Fruit fly (Drosophila melanogaster) whole organism, prepupa: ENCODE measurements around the gene CG14852.

ENCODE experiments used
- CG6854 ChIP-seq: fragments of 200-800 bp; sonication (Bioruptor generic); optimal IDR thresholded peaks from 2 replicates; lab custom pipeline; 2017; ENCODE audit warnings: missing biosample characterization, mild to moderate bottlenecking, missing genetic modification characterization
- Eip75B ChIP-seq: fragments of 200-800 bp; sonication (Bioruptor generic); optimal IDR thresholded peaks from 3 replicates; lab custom pipeline; 2016; ENCODE audit warnings: missing biosample characterization, missing genetic modification characterization
- dsx ChIP-seq: fragments of 200-800 bp; optimal IDR thresholded peaks from 3 replicates; lab custom pipeline; 2019; ENCODE audit warnings: missing biosample characterization, mild to moderate bottlenecking, missing genetic modification characterization, moderate library complexity; ENCODE audit not compliant: poor library complexity, severe bottlenecking

- no peak for TF ChIP-seq dsx (GFP tag; lab: Kevin White, UChicago)
- TF ChIP-seq Eip75B (GFP tag; lab: Kevin White, UChicago), result no peak
- no peak for TF ChIP-seq CG6854 (GFP tag; lab: Kevin White, UChicago)
These were observed 49.0 kb upstream of the CG14852 start, which contains the start of gene CG34273 for dm6 chr3R:14516742-14517141.
